Worm (Caenorhabditis elegans) whole organism, young adult: ENCODE measurements around the gene chil-6.

Experiments used
- F39B2.1 ChIP-seq: fragments of 200-800 bp; sonication (Bioruptor generic); IDR thresholded peaks from 2 replicates; pipeline ENCODE4 v1.3.6; 2022; ENCODE audit warnings: missing genetic modification reagents, missing genetic modification characterization, missing compliant biosample characterization
- F57A8.1 ChIP-seq: fragments of 200-800 bp; sonication (Bioruptor generic); optimal IDR thresholded peaks from 2 replicates; lab custom pipeline; 2018; ENCODE audit warnings: mild to moderate bottlenecking, missing genetic modification characterization, moderate library complexity, missing compliant biosample characterization
- Y53F4B.3 ChIP-seq: fragments of 200-800 bp; sonication (Bioruptor generic); IDR thresholded peaks from 2 replicates; pipeline ENCODE4 v1.3.6; 2022; ENCODE audit warnings: missing genetic modification reagents, missing genetic modification characterization, missing compliant biosample characterization
- Y53G8AR.9 ChIP-seq: fragments of 200-800 bp; sonication (Bioruptor generic); conservative IDR thresholded peaks from 2 replicates; pipeline ENCODE4 v1.3.6; 2022; ENCODE audit warnings: missing genetic modification reagents, missing genetic modification characterization, missing compliant biosample characterization
- ama-1 ChIP-seq, 3 experiments: fragments of 150-350 bp in 1 of 3; sonication (generic microtip) in 2 of 3; optimal IDR thresholded peaks; 2 replicates each; lab custom pipeline; 2014 to 2018; ENCODE audit warnings: missing biosample characterization in 2 of 3, missing genetic modification characterization in 2 of 3, missing genetic modification reagents in 2 of 3
- bed-1 ChIP-seq: fragments of 200-800 bp; sonication (Bioruptor generic); IDR thresholded peaks from 2 replicates; pipeline ENCODE4 v1.3.6; 2022; ENCODE audit warnings: missing genetic modification reagents, missing genetic modification characterization, missing compliant biosample characterization
- hmg-20 ChIP-seq: fragments of 200-800 bp; sonication (Bioruptor generic); IDR thresholded peaks from 2 replicates; pipeline ENCODE4 v1.3.6; 2022; ENCODE audit warnings: missing genetic modification reagents, missing genetic modification characterization, missing compliant biosample characterization
- pbrm-1 ChIP-seq: fragments of 200-800 bp; sonication (Bioruptor generic); IDR thresholded peaks from 2 replicates; pipeline ENCODE4 v1.3.6; 2022; ENCODE audit warnings: missing genetic modification reagents, missing genetic modification characterization, missing compliant biosample characterization
- snpc-4 ChIP-seq, 5 experiments: fragments of 150-350 bp in 1 of 5; sonication (generic microtip) in 4 of 5; optimal IDR thresholded peaks; 2 replicates each; lab custom pipeline; 2014 to 2018; ENCODE audit warnings: missing genetic modification characterization in 5 of 5, missing biosample characterization in 3 of 5, antibody characterized with exemption in 2 of 5, mild to moderate bottlenecking in 2 of 5, missing compliant biosample characterization in 2 of 5, missing genotype in 2 of 5, moderate library complexity in 2 of 5, missing genetic modification reagents in 1 of 5
- tlf-1 ChIP-seq: fragments of 200-800 bp; sonication (Bioruptor generic); optimal IDR thresholded peaks from 2 replicates; lab custom pipeline; 2018; ENCODE audit warnings: mild to moderate bottlenecking, missing genetic modification characterization, missing compliant biosample characterization
- unc-62 ChIP-seq: fragments of 150-350 bp; optimal IDR thresholded peaks from 2 replicates; lab custom pipeline; 2014; ENCODE audit warnings: missing biosample characterization, missing genetic modification reagents, missing genetic modification characterization

DNA sequence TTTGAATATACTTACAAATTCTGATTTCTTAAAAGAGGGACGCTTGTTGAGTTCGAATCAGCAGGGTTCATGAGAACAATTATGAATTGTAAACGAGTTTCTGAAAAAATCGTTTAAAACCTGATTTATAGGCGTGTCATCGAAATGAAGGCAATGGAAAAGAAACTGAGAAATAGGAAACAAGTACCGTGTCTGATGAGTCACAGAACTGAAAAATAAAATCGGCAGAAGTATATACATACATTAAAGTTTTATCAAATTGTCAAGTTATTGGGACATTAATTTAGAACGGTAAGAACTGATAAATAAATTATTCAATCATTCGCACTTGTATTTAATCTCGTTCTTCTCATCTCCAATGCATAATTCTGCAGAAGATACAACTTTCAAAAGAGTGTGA lies 12.5 kb downstream of the chil-6 start, which contains the start of gene chil-9:
- TF ChIP-seq Y53G8AR.9 (GFP tag; lab: Robert Waterston, UW) (no peak), unc-62 (no peak), ama-1 (optimal IDR thresholded peaks at IDR 0.05; lab: Kevin White, UChicago) (no peak), ama-1 (GFP tag; optimal IDR thresholded peaks at IDR 0.05; lab: Kevin White, UChicago) (no peak), tlf-1 (GFP tag; lab: Kevin White, UChicago) (no peak), pbrm-1 (GFP tag; lab: Robert Waterston, UW) (no peak), snpc-4 (GFP tag; optimal IDR thresholded peaks at IDR 0.05; lab: Kevin White, UChicago) (no peak), snpc-4 (tag; optimal IDR thresholded peaks at IDR 0.05; lab: Kevin White, UChicago) (no peak), Y53F4B.3 (no peak), F57A8.1 (no peak), bed-1 (no peak), hmg-20 (GFP tag; lab: Robert Waterston, UW) (no peak), F39B2.1 (no peak)
